Worm (Caenorhabditis elegans): ENCODE results near the gene uig-1.

Gene uig-1

DNA sequence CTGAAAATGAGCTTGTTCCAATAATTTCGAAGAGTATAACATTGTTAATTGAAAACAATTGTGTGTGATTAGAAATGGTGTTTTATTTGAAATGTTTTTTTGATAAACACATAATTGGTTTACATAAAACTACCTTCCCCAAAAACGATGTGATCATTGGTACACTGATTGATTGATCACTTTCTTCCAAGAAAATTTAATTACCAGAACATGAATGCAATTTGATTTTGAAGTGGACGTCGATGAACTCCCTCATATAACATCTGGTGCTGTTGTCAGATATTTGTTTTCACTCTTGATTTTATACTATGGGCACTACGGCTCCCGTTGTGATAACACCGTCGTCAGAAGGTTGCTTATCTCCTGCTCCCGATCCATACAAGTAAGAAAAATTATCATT lies 24.9 kb upstream of the uig-1 start, which contains the start of gene srh-15:
srh-15 (plus strand) TSS at position 301 of the 400 bp plus-strand sequence.
- TF ChIP-seq unc-62 (GFP tag; optimal IDR thresholded peaks at IDR 0.05 in 1 of 2) (peak in 1 of 2 experiments; percentile 73), unc-62 (tag; optimal IDR thresholded peaks at IDR 0.05) (no peak), lim-7 (GFP tag; IDR thresholded peaks at IDR 0.05) (no peak), dmd-6 (GFP tag; IDR thresholded peaks at IDR 0.05) (no peak)

DNA sequence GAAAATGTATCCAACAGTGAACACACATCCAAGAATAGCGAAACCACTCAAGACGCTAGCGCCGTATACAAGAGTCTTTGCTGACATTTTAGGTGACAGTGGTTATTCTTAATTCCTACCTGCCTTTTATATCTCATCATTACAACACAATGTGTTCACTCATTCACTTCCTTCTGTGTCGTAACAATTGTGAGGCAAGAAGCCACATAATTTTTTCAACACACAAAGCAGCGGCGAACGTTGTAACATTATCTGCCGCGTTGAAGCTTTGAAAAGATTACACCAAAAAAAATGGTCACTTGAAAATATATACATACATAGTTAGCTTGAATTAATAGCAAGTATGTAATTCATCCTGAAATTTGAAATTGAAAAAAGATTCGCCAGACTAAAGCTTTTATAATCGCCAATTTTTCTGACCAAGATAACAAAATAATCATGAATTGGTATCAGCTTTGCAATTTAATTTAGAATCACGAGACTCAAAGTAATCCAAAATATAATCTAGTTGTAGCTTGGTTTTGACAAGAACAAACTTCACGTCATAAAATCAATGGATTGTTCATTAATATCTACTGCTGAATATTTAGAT lies 22.2 kb upstream of the uig-1 start, which contains the start of the genes col-161 and srh-18:
col-161 (minus strand) TSS at position 101 of the 592 bp plus-strand sequence.
srh-18 (plus strand) TSS at position 542 of the 592 bp plus-strand sequence.
- TF ChIP-seq unc-130 (GFP tag; optimal IDR thresholded peaks at IDR 0.05) (no peak), ceh-44 (GFP tag; IDR thresholded peaks at IDR 0.05) (no peak), pha-4 (GFP tag; IDR thresholded peaks at IDR 0.05) (no peak), pha-4 (tag; optimal IDR thresholded peaks at IDR 0.05) (no peak), aha-1 (tag) (peak; percentile 33), lin-15B (tag; optimal IDR thresholded peaks at IDR 0.05) (no peak)

DNA sequence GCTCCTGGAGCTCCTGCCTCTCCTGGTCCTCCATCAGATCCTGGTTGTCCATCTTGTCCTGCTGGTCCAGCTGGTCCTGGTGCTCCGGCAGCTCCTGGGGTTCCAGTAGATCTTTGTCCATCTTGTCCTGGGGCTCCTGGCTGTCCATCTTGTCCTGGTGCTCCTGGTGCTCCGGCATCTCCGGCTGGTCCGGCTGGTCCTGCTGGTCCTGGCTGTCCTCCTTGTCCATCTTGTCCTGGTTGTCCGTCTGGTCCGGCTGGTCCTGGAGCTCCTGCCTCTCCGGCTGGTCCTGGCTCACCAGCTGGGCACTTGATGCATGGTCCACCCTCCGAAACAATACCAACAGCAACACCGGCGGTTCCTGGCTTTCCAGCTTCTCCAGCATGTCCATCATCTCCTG lies 21.5 kb upstream of the uig-1 start:
- TF ChIP-seq set-16 (GFP tag; IDR thresholded peaks at IDR 0.05) (peak; percentile 98), dmd-8 (GFP tag; IDR thresholded peaks at IDR 0.05) (0 out of 2 replicates have a peak, but pooled peaks have one; percentile 10), madf-5 (GFP tag; IDR thresholded peaks at IDR 0.05) (0 out of 4 replicates have a peak, but pooled peaks of 1 of the 2 experiments have one; percentile 7)

DNA sequence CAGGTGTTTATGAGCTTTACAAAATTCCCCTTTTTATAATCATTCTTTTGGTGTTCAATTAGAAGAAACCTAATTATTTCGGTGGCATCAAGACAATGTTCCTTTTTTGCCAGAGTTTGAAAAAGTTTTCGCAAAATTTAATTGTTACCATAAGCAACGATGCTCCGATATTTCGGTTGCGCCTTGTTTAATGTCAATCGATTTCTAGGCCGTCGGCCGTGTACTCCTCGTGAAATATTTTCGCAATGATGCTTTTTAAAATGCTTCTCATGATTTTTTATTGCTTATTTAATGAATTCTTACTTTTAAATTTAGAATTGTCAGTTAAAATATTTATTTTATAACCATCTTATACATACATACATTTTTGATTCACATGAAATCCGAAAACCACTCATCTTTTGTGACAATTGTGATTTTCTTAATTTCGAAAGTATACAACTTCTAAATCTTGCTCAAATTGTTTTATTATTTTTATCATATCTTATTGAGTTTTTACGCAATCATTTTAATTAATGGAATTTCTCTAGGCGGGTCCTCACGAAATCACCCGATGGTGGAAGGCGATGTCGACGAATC lies 17.4 kb upstream of the uig-1 start, which contains the start of gene C50B6.3:
C50B6.3 (plus strand) TSS at position 529 of the 579 bp plus-strand sequence.
- TF ChIP-seq F26F4.8 (GFP tag; conservative IDR thresholded peaks at IDR 0.05) (no peak), F10B5.3 (tag; optimal IDR thresholded peaks at IDR 0.05) (no peak), Y105C5A.15 (GFP tag; IDR thresholded peaks at IDR 0.05) (no peak), lim-7 (GFP tag; IDR thresholded peaks at IDR 0.05) (no peak), daf-19 (GFP tag; conservative IDR thresholded peaks at IDR 0.05) (no peak), F44E2.7 (GFP tag; IDR thresholded peaks at IDR 0.05) (no peak), lin-15B (tag; optimal IDR thresholded peaks at IDR 0.05) (peak; percentile 56), zip-2 (tag; optimal IDR thresholded peaks at IDR 0.05) (peak; percentile 1), nhr-11 (tag; optimal IDR thresholded peaks at IDR 0.05) (no peak), unc-130 (GFP tag; optimal IDR thresholded peaks at IDR 0.05) (peak; percentile 71), ceh-82 (tag; optimal IDR thresholded peaks at IDR 0.05) (no peak), ceh-28 (tag; optimal IDR thresholded peaks at IDR 0.05) (no peak), sdz-12 (GFP tag; optimal IDR thresholded peaks at IDR 0.05) (no peak), madf-5 (GFP tag; IDR thresholded peaks at IDR 0.05) (no peak), lin-39 (tag; optimal IDR thresholded peaks at IDR 0.05) (peak; percentile 10), nhr-10 (tag; optimal IDR thresholded peaks at IDR 0.05) (no peak), attf-4 (tag; optimal IDR thresholded peaks at IDR 0.05) (no peak), T20F7.1 (GFP tag; optimal IDR thresholded peaks at IDR 0.05) (peak; percentile 99), nhr-25 (tag; optimal IDR thresholded peaks at IDR 0.05; ENCODE audit: borderline replicate concordance, insufficient read depth) (peak; percentile 5), snpc-1.2 (GFP tag; IDR thresholded peaks at IDR 0.05) (no peak), rbr-2 (tag; optimal IDR thresholded peaks at IDR 0.05) (peak; percentile 66), egl-27 (tag; optimal IDR thresholded peaks at IDR 0.05) (no peak), nhr-48 (tag; optimal IDR thresholded peaks at IDR 0.05) (peak; percentile 26), zip-11 (GFP tag; IDR thresholded peaks at IDR 0.05) (no peak), ZK546.5 (tag; optimal IDR thresholded peaks at IDR 0.05) (no peak), vab-7 (GFP tag; IDR thresholded peaks at IDR 0.05) (no peak), F37D6.2 (tag; optimal IDR thresholded peaks at IDR 0.05) (peak; percentile 18), lin-38 (GFP tag; IDR thresholded peaks at IDR 0.05) (peak; percentile 71), Y75B8A.6 (GFP tag; IDR thresholded peaks at IDR 0.05) (no peak), set-16 (GFP tag; IDR thresholded peaks at IDR 0.05) (no peak), hlh-30 (tag; optimal IDR thresholded peaks at IDR 0.05; ENCODE audit: insufficient read depth) (peak; percentile 65), nhr-6 (tag; optimal IDR thresholded peaks at IDR 0.05) (peak; percentile 97), ama-1 (optimal IDR thresholded peaks at IDR 0.05) (no peak), zfp-3 (GFP tag; conservative IDR thresholded peaks at IDR 0.05) (no peak), daf-16 (GFP tag; optimal IDR thresholded peaks at IDR 0.05) (peak in 1 of 2 experiments; percentile 13), daf-16 (tag; optimal IDR thresholded peaks at IDR 0.05) (peak; percentile 28), dmd-8 (GFP tag; IDR thresholded peaks at IDR 0.05) (no peak), nhr-28 (tag; optimal IDR thresholded peaks at IDR 0.05) (peak; percentile 20)
